Worm (Caenorhabditis elegans) whole organism, L4 larva: ENCODE measurements around the gene ctsa-4.1.

Source experiments
- F10B5.3 ChIP-seq: sonication (generic microtip); optimal IDR thresholded peaks from 2 replicates; lab custom pipeline; 2016; ENCODE audit warnings: mild to moderate bottlenecking, missing genetic modification characterization, missing compliant biosample characterization
- Y105C5A.15 ChIP-seq: fragments of 200-800 bp; sonication (Bioruptor generic); IDR thresholded peaks from 2 replicates; pipeline ENCODE4 v1.3.6; 2022; ENCODE audit warnings: missing genetic modification characterization, missing compliant biosample characterization
- Y5F2A.4 ChIP-seq: fragments of 200-800 bp; sonication (Bioruptor generic); optimal IDR thresholded peaks from 2 replicates; lab custom pipeline; 2018; ENCODE audit warnings: mild to moderate bottlenecking, missing genetic modification characterization, missing compliant biosample characterization
- aha-1 ChIP-seq: fragments of 150-350 bp; peaks from one replicate; lab custom pipeline; 2014; ENCODE audit warnings: missing biosample characterization, missing genetic modification characterization
- ama-1 ChIP-seq: fragments of 150-350 bp; optimal IDR thresholded peaks from 2 replicates; lab custom pipeline; 2014; ENCODE audit warnings: inconsistent platforms, mixed read lengths
- ceh-32 ChIP-seq: sonication (generic microtip); optimal IDR thresholded peaks from 2 replicates; lab custom pipeline; 2016; ENCODE audit warnings: mild to moderate bottlenecking, missing genetic modification characterization, missing compliant biosample characterization; ENCODE audit not compliant: poor library complexity
- ceh-44 ChIP-seq: fragments of 200-800 bp; sonication (Bioruptor generic); IDR thresholded peaks from 2 replicates; pipeline ENCODE4 v1.3.6; 2022; ENCODE audit warnings: missing genetic modification reagents, missing genetic modification characterization, missing compliant biosample characterization
- ceh-62 ChIP-seq: sonication (generic microtip); optimal IDR thresholded peaks from 2 replicates; lab custom pipeline; 2017; ENCODE audit warnings: missing biosample characterization, missing genetic modification characterization
- ces-1 ChIP-seq: fragments of 150-350 bp; sonication (generic microtip); optimal IDR thresholded peaks from 4 replicates; lab custom pipeline; 2014; ENCODE audit warnings: missing biosample characterization, missing genetic modification reagents, missing genetic modification characterization
- ctbp-1 ChIP-seq: fragments of 200-800 bp; sonication (Bioruptor generic); IDR thresholded peaks from 2 replicates; pipeline ENCODE4 v1.3.6; 2022; ENCODE audit warnings: missing genetic modification reagents, missing genetic modification characterization, missing compliant biosample characterization
- daf-12 ChIP-seq: fragments of 150-350 bp; optimal IDR thresholded peaks from 2 replicates; lab custom pipeline; 2014; ENCODE audit warnings: missing biosample characterization, missing genetic modification reagents, missing genetic modification characterization
- daf-16 ChIP-seq, 3 experiments: sonication (generic microtip); optimal IDR thresholded peaks; 2 replicates each; lab custom pipeline; 2016 to 2017; ENCODE audit warnings: missing genetic modification characterization in 3 of 3, missing genetic modification reagents in 3 of 3, mild to moderate bottlenecking in 2 of 3, missing compliant biosample characterization in 2 of 3, missing biosample characterization in 1 of 3, moderate library complexity in 1 of 3
- daf-8 ChIP-seq: fragments of 200-800 bp; sonication (Bioruptor generic); IDR thresholded peaks from 2 replicates; pipeline ENCODE4 v1.3.6; 2022; ENCODE audit warnings: missing genetic modification characterization, missing compliant biosample characterization
- dmd-6 ChIP-seq: fragments of 200-800 bp; sonication (Bioruptor generic); IDR thresholded peaks from 2 replicates; pipeline ENCODE4 v1.3.6; 2022; ENCODE audit warnings: missing genetic modification reagents, missing genetic modification characterization, missing compliant biosample characterization
- dmd-8 ChIP-seq: fragments of 200-800 bp; sonication (Bioruptor generic); IDR thresholded peaks from 2 replicates; pipeline ENCODE4 v1.3.6; 2022; ENCODE audit warnings: missing genetic modification characterization, missing compliant biosample characterization
- dve-1 ChIP-seq: sonication (generic microtip); optimal IDR thresholded peaks from 2 replicates; lab custom pipeline; 2017; ENCODE audit warnings: antibody characterized with exemption, mild to moderate bottlenecking, missing genetic modification characterization, missing compliant biosample characterization; ENCODE audit not compliant: insufficient read depth
- hlh-11 ChIP-seq: fragments of 200-800 bp; sonication (Bioruptor generic); optimal IDR thresholded peaks from 2 replicates; lab custom pipeline; 2018; ENCODE audit warnings: mild to moderate bottlenecking, missing genetic modification characterization, missing compliant biosample characterization
- hlh-30 ChIP-seq: sonication (generic microtip); optimal IDR thresholded peaks from 2 replicates; lab custom pipeline; 2017; ENCODE audit warnings: antibody characterized with exemption, mild to moderate bottlenecking, missing genetic modification characterization, missing compliant biosample characterization; ENCODE audit not compliant: insufficient read depth
- lim-7 ChIP-seq: fragments of 200-800 bp; sonication (Bioruptor generic); IDR thresholded peaks from 2 replicates; pipeline ENCODE4 v1.3.6; 2022; ENCODE audit warnings: missing genetic modification characterization, missing compliant biosample characterization
- lin-1 ChIP-seq: fragments of 200-800 bp; sonication (Bioruptor generic); IDR thresholded peaks from 2 replicates; pipeline ENCODE4 v1.3.6; 2022; ENCODE audit warnings: missing genetic modification reagents, missing genetic modification characterization, missing compliant biosample characterization
- lin-29 ChIP-seq: fragments of 200-800 bp; sonication (Bioruptor generic); IDR thresholded peaks from 2 replicates; pipeline ENCODE4 v1.3.6; 2022; ENCODE audit warnings: missing genetic modification reagents, missing genetic modification characterization, missing compliant biosample characterization
- madf-9 ChIP-seq: fragments of 200-800 bp; sonication (Bioruptor generic); conservative IDR thresholded peaks from 2 replicates; pipeline ENCODE4 v1.3.6; 2022; ENCODE audit warnings: missing genetic modification reagents, missing genetic modification characterization, missing compliant biosample characterization
- mdl-1 ChIP-seq, 2 experiments: fragments of 150-350 bp in 1 of 2; sonication (generic microtip) in 1 of 2; optimal IDR thresholded peaks; 2 replicates each; lab custom pipeline; 2014 to 2017; ENCODE audit warnings: missing biosample characterization in 2 of 2, missing genetic modification characterization in 2 of 2
- mxl-3 ChIP-seq: fragments of 200-800 bp; sonication (Bioruptor generic); optimal IDR thresholded peaks from 2 replicates; lab custom pipeline; 2018; ENCODE audit warnings: mild to moderate bottlenecking, missing genetic modification characterization, missing compliant biosample characterization
- nhr-11 ChIP-seq: fragments of 150-350 bp; optimal IDR thresholded peaks from 2 replicates; lab custom pipeline; 2014; ENCODE audit warnings: missing biosample characterization, missing genetic modification characterization
- nhr-28 ChIP-seq: fragments of 150-350 bp; optimal IDR thresholded peaks from 2 replicates; lab custom pipeline; 2014; ENCODE audit warnings: missing biosample characterization, missing genetic modification characterization
- nhr-42 ChIP-seq: fragments of 200-800 bp; sonication (Bioruptor generic); IDR thresholded peaks from 2 replicates; pipeline ENCODE4 v1.3.6; 2022; ENCODE audit warnings: missing genetic modification characterization, missing compliant biosample characterization
- nhr-48 ChIP-seq: sonication (generic microtip); optimal IDR thresholded peaks from 2 replicates; lab custom pipeline; 2016; ENCODE audit warnings: mild to moderate bottlenecking, missing genetic modification characterization, missing compliant biosample characterization
- nhr-77 ChIP-seq: fragments of 150-350 bp; optimal IDR thresholded peaks from 2 replicates; lab custom pipeline; 2014; ENCODE audit warnings: missing biosample characterization, missing genetic modification characterization
- pha-4 ChIP-seq, 2 experiments: fragments of 150-350 bp in 1 of 2; fragments of 200-800 bp in 1 of 2; sonication (Bioruptor generic) in 1 of 2; IDR thresholded peaks in 1 of 2; optimal IDR thresholded peaks in 1 of 2; 2 replicates each; pipeline versions ENCODE4 v1.3.6 to Lab custom; 2014 to 2022; ENCODE audit warnings: missing genetic modification characterization in 2 of 2, missing genetic modification reagents in 2 of 2, missing biosample characterization in 1 of 2, missing compliant biosample characterization in 1 of 2
- php-3 ChIP-seq: fragments of 200-800 bp; sonication (Bioruptor generic); IDR thresholded peaks from 2 replicates; pipeline ENCODE4 v1.3.6; 2022; ENCODE audit warnings: missing genetic modification reagents, missing genetic modification characterization, missing compliant biosample characterization
- pqm-1 ChIP-seq: sonication (generic microtip); optimal IDR thresholded peaks from 2 replicates; lab custom pipeline; 2017; ENCODE audit warnings: missing biosample characterization, missing genetic modification characterization
- rbr-2 ChIP-seq: sonication (generic microtip); optimal IDR thresholded peaks from 2 replicates; lab custom pipeline; 2016; ENCODE audit warnings: missing genotype, missing genetic modification characterization, missing compliant biosample characterization
- saeg-2 ChIP-seq: fragments of 200-800 bp; sonication (Bioruptor generic); IDR thresholded peaks from 2 replicates; pipeline ENCODE4 v1.3.6; 2022; ENCODE audit warnings: missing genetic modification reagents, missing genetic modification characterization, missing compliant biosample characterization
- sdz-12 ChIP-seq: fragments of 200-800 bp; sonication (Bioruptor generic); optimal IDR thresholded peaks from 2 replicates; lab custom pipeline; 2018; ENCODE audit warnings: mild to moderate bottlenecking, missing genetic modification characterization, missing compliant biosample characterization
- skn-1 ChIP-seq: fragments of 150-350 bp; optimal IDR thresholded peaks from 2 replicates; lab custom pipeline; 2014; ENCODE audit warnings: missing biosample characterization, missing genetic modification characterization
- snpc-1.2 ChIP-seq: fragments of 200-800 bp; sonication (Bioruptor generic); IDR thresholded peaks from 2 replicates; pipeline ENCODE4 v1.3.6; 2022; ENCODE audit warnings: missing genetic modification reagents, missing genetic modification characterization, missing compliant biosample characterization
- spr-1 ChIP-seq: sonication (generic microtip); optimal IDR thresholded peaks from 2 replicates; lab custom pipeline; 2016; ENCODE audit warnings: mild to moderate bottlenecking, missing genetic modification characterization, missing compliant biosample characterization
- zfp-3 ChIP-seq: fragments of 200-800 bp; sonication (Bioruptor generic); conservative IDR thresholded peaks from 2 replicates; pipeline ENCODE4 v1.3.6; 2022; ENCODE audit warnings: missing genetic modification reagents, missing genetic modification characterization, missing compliant biosample characterization
- zip-11 ChIP-seq: fragments of 200-800 bp; sonication (Bioruptor generic); IDR thresholded peaks from 2 replicates; pipeline ENCODE4 v1.3.6; 2022; ENCODE audit warnings: missing genetic modification characterization, missing compliant biosample characterization
- ztf-11 ChIP-seq: fragments of 150-350 bp; optimal IDR thresholded peaks from 2 replicates; lab custom pipeline; 2014; ENCODE audit warnings: missing biosample characterization, missing genetic modification characterization
- ztf-7 ChIP-seq: fragments of 150-350 bp; optimal IDR thresholded peaks from 2 replicates; lab custom pipeline; 2014; ENCODE audit warnings: missing biosample characterization, missing genetic modification characterization

Gene ctsa-4.1

ce11 chrII:6343893-6344292 lies 22.9 kb upstream of the ctsa-4.1 start, which contains the start of gene txt-18 (continued):
- TF ChIP-seq nhr-48 (tag; lab: Kevin White, UChicago) (no peak), ztf-11 (no peak), lin-1 (GFP tag; lab: Robert Waterston, UW) (no peak), ceh-44 (GFP tag; lab: Robert Waterston, UW) (no peak), F10B5.3 (tag; lab: Kevin White, UChicago) (no peak)

- TF ChIP-seq Y5F2A.4 (GFP tag; lab: Kevin White, UChicago) (no peak), daf-16 (GFP tag; optimal IDR thresholded peaks at IDR 0.05; lab: Kevin White, UChicago) (no peak), daf-16 (tag; optimal IDR thresholded peaks at IDR 0.05; lab: Kevin White, UChicago) (peak; percentile 98), sdz-12 (GFP tag; lab: Kevin White, UChicago) (no peak), ces-1 (no peak), lim-7 (GFP tag; lab: Robert Waterston, UW) (no peak)
- TF ChIP-seq, all 104 proteins: peak for 1
Measured at ce11 chrII:6344513-6344912, 22.3 kb upstream of the ctsa-4.1 start.

DNA sequence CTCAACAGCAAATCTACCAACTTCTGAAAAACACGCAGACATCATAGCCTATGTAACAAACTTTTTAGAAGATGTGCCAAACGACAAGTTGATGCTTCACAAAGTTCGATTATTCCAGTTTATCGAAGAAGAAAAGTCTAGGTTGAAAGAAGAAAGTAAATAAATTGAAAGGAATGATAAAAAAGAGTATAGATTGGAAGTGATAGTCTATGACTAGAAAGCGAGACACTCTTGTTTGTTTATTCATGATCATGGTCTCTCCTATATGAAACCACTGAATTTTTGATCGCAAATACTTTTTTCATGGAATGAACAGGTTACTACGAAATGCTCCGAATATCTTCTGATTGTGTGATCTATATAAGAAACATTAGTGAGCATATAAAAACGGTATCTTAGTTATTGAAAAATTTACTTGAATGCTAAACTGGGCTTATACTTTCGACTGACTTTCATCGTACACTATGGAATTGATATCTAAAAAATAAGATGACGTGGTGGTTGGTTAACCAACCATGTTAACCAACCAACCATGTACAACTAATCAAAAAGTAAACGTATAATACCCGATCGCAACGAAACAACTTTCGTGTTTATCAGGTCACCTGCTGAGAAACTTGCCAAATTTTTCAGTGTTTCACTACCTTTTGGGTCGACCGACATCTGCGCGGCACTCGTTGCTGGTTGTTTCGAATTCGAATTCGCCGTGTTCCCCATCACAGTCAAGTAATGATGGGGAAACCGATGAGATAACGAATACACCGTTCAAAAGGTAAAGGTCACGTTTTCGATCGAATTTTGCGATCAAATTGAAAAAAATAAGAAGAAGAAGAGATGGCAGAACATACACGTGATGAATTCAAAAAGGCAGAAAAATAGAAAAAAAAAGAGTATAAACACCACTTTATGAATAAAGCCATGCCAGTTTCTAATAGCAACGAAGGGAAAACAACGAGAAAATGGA lies 21.3 kb upstream of the ctsa-4.1 start, which contains the start of gene C32D5.8:
C32D5.8 (minus strand) TSS at position 770 of the 964 bp plus-strand sequence.
- peak; percentile 75 for TF ChIP-seq hlh-30
- peak; percentile 48 for TF ChIP-seq ama-1 (lab: Kevin White, UChicago)
- TF ChIP-seq pqm-1 (tag; lab: Kevin White, UChicago), result peak; percentile 18
- peak; percentile 38 for TF ChIP-seq mxl-3 (GFP tag; lab: Kevin White, UChicago)
- peak; percentile 92 for TF ChIP-seq aha-1 (tag; lab: Kevin White, UChicago)
- peak; percentile 47 for TF ChIP-seq dve-1
- 0 out of 2 replicates have a peak, but pooled peaks have one; percentile 41 for TF ChIP-seq Y105C5A.15 (GFP tag; lab: Robert Waterston, UW)
- TF ChIP-seq madf-9 (GFP tag; lab: Robert Waterston, UW), result peak; percentile 44
- TF ChIP-seq nhr-28 (tag; lab: Kevin White, UChicago), result peak; percentile 11
- TF ChIP-seq hlh-11 (tag; lab: Kevin White, UChicago), result peak; percentile 37
- no peak for TF ChIP-seq daf-16 (GFP tag; optimal IDR thresholded peaks at IDR 0.05; lab: Kevin White, UChicago)
- peak; percentile 56 for TF ChIP-seq daf-16 (tag; optimal IDR thresholded peaks at IDR 0.05; lab: Kevin White, UChicago)
- no peak for TF ChIP-seq ceh-62 (tag; lab: Kevin White, UChicago)
- TF ChIP-seq spr-1 (tag; lab: Kevin White, UChicago), result no peak
- peak in 1 of 2 experiments; percentile 66 for TF ChIP-seq mdl-1 (tag; optimal IDR thresholded peaks at IDR 0.05; lab: Kevin White, UChicago)
- no peak for TF ChIP-seq daf-8
- peak; percentile 30 for TF ChIP-seq ztf-7 (tag; lab: Kevin White, UChicago)
- no peak for TF ChIP-seq rbr-2 (tag; lab: Kevin White, UChicago)
- TF ChIP-seq dmd-8 (GFP tag; lab: Robert Waterston, UW), result peak; percentile 29; the same call in 1 of the 2 replicates
- TF ChIP-seq snpc-1.2, result 0 out of 2 replicates have a peak, but pooled peaks have one; percentile 27
- TF ChIP-seq, all 104 proteins: peak for 15

DNA sequence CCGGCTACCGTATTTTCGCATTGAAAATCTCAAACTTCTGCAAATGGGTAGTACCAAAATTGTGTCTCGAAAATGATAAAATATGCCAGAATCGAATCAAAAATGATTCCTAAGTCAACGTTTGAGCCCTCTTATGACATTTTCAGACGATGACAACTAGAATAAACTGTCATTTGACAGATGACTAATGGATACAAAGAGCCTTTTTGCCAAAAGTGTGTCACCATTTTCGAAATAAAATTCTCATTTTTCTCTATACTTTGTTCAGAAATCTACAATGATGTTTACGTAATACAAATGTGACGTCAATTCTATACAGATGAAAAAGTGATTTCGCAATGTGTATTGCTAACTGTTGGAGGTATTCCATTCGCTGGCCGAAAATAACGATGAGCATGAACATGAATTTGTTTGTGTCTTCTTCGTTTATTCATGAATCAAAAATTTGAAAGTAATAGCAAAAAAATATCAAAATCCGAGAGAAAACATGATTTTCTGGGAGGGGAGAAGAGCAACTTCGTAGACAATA lies 20.2 kb upstream of the ctsa-4.1 start:
- TF ChIP-seq zfp-3 (GFP tag; lab: Robert Waterston, UW) (peak; percentile 98), pha-4 (GFP tag; IDR thresholded peaks at IDR 0.05; lab: Robert Waterston, UW) (peak; percentile 74; the same call in 1 of the 2 replicates), pha-4 (tag; optimal IDR thresholded peaks at IDR 0.05; lab: Kevin White, UChicago) (peak; percentile 7), mxl-3 (GFP tag; lab: Kevin White, UChicago) (peak; percentile 18), saeg-2 (GFP tag; lab: Robert Waterston, UW) (peak; percentile 55; the same call in 1 of the 2 replicates), hlh-11 (tag; lab: Kevin White, UChicago) (peak; percentile 61), zip-11 (GFP tag; lab: Robert Waterston, UW) (no peak), nhr-77 (tag; lab: Kevin White, UChicago) (peak; percentile 80), nhr-42 (GFP tag; lab: Robert Waterston, UW) (no peak), skn-1 (tag; lab: Kevin White, UChicago) (no peak), dmd-6 (GFP tag; lab: Robert Waterston, UW) (peak; percentile 47; the same call in 1 of the 2 replicates), Y5F2A.4 (GFP tag; lab: Kevin White, UChicago) (peak; percentile 57), php-3 (peak; percentile 74), ceh-32 (tag; lab: Kevin White, UChicago) (no peak), nhr-11 (tag; lab: Kevin White, UChicago) (peak; percentile 74), ctbp-1 (GFP tag; lab: Robert Waterston, UW) (peak; percentile 74), lin-29 (GFP tag; lab: Robert Waterston, UW) (peak; percentile 55; the same call in 1 of the 2 replicates), daf-12 (tag; lab: Kevin White, UChicago) (no peak)
